Fruit fly (Drosophila melanogaster): Measurements from ENCODE around the gene Pkc98E.

DNA sequence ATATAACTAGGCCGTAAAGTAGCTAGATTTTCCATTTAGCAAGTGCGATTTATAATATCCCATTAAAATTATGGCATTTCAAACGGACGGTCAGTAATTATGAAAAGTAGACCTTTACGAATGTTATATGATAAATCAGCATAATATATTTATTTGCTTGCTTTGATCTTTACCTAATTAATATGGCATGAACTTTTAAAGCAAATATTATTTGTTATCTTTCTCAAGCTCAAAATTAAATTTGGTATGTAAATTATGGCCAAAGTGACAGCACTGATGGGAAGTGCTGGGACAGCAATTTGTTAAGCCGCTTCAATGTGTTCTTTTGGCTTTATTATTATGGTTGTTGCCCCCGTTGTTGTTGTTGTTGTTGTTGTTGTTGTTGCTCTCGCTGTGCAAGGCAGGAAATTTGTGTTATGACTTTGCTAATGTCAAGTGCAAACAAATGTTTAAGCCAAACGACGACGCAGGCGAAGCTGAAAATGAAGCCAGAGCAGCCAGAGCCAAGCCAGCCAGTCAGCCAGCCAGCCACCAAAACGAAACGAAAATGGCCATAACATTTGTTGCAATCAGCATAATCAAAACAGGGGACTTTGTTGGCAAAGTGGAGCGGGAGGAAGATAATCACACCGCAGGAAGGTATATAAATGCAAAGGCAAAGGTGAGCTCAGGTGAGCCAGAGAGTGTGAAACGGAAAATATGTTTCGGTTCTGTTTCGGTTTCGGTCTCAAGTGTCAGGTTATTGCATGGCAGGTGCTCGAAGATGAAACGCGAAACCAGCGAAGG, 43.7 kb downstream of the Pkc98E start:
- TF ChIP-seq CG8478 (optimal IDR thresholded peaks at IDR 0.05) (no peak), CTCF (optimal IDR thresholded peaks at IDR 0.05) (no peak)
